Worm (Caenorhabditis elegans): ENCODE data around the gene ttr-32.
A peak's percentile ranks its signal among the peaks of the same experiment; 100 is the strongest.

The ttr-32 gene

DNA sequence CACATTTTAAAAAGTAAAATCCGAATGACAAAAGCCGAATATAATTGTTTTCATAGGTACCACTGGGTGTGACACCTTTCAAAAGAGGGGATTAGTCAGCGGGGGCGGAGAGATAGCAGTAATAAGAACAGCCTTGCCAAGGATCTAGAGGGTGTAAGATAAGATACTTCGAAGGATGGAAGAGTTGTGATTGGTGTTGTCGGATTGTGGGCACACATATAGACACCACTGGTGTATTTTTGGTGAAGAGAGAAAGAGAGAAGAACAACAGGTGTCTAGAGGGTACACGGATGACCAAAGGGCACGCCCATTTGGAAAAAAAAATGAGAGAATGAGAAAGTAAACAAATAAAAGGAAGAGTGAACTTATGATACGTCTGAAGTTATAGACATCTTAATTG lies 21.0 kb upstream of the ttr-32 start:
- TF ChIP-seq W03F9.2 (tag; optimal IDR thresholded peaks at IDR 0.05) (no peak), dao-5 (tag; optimal IDR thresholded peaks at IDR 0.05) (no peak), him-1 (tag; optimal IDR thresholded peaks at IDR 0.05) (no peak)

- TF ChIP-seq W03F9.2 (tag; optimal IDR thresholded peaks at IDR 0.05) = no peak
- no peak for TF ChIP-seq him-1 (tag; optimal IDR thresholded peaks at IDR 0.05)
- no peak for TF ChIP-seq dao-5 (tag; optimal IDR thresholded peaks at IDR 0.05)
Observed at ce11 chrIII:7548963-7549362, 17.2 kb upstream of the ttr-32 start.

DNA sequence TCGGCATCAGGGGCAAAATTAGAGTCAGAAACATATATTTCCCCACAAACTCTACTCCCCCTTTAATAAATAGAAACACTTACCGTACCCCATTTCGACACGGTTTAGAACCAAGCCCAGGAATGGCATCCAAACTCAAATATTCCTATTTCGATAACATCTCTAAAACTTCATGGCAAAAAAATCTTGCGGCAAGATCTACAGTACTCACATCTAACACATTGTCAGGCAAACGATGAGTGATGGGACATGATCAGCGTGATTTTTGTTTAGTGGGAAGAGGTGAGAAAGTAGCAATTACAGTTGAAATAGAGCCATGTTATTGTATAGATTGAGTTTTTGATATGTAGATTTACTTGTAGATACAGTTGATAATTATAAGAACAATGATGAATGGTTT lies 15.2 kb upstream of the ttr-32 start:
- TF ChIP-seq W03F9.2 (tag; optimal IDR thresholded peaks at IDR 0.05) (no peak), dao-5 (tag; optimal IDR thresholded peaks at IDR 0.05) (no peak), him-1 (tag; optimal IDR thresholded peaks at IDR 0.05) (no peak)

DNA sequence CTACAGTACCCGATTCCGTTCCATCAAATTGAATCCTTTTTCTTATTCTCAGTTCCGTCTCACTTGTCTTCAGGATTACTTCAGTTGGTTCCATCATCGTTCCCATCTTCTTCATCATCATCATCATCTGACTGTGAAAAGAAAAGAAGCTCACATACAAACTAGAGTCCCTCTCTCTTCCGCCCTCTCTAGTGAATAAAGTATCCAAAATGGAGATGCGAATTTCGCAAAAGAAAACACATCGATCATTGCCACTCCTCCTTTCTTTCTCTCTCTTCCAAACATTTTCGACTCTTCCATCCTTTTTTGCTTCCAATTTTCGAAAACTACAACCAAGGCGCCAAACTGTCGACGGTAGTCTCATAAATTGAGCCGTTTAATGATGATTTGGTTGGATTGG lies 13.4 kb upstream of the ttr-32 start:
- TF ChIP-seq dao-5 (tag; optimal IDR thresholded peaks at IDR 0.05) = no peak
- no peak for TF ChIP-seq him-1 (tag; optimal IDR thresholded peaks at IDR 0.05)
- TF ChIP-seq W03F9.2 (tag; optimal IDR thresholded peaks at IDR 0.05) = no peak

DNA sequence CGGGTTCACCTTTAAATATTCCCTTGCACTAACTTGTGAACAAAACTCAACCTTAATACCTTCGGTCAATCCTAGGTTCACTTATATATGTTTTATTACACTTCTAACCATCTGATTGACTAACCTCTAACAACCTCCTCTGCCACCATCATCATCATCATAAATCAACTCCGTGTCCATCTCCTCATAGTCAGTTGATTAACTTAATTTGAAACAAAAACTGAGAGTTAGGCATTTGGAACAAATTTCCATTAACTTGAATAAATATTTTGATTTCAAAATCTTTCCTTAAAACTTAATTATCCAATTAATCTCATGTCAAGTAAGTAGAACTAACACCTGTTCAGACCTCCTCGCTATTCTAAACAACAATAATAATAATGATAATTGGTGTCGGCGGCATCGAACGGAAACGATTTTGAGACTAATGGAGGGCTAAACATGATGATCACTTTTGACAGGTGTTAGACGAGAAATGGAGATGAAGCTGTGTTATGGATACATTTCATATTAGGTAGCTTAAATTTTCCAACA lies 12.5 kb upstream of the ttr-32 start:
- no peak for TF ChIP-seq him-1 (tag; optimal IDR thresholded peaks at IDR 0.05)
- TF ChIP-seq W03F9.2 (tag; optimal IDR thresholded peaks at IDR 0.05) = no peak
- TF ChIP-seq dao-5 (tag; optimal IDR thresholded peaks at IDR 0.05) = no peak

DNA sequence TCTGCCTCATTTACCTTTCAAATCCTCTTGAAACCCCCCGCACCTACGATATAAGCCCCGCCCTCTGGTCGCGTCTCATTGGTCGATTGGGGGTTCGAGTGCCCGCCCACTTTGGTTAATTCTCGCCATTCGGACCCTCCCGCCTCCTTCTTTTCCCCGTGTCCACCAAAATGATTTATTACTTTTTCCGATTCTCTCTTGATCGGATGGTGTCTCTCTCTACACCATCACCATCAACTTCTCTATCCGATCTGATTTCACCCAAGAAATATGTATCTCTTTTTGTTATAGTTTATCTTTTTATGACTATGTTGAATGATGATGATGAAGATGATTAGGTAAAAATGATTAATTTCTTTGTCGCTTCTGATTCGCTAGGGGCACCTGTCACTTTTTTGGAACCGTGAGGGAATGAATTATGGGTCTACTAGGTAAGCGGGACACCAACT lies 11.5 kb upstream of the ttr-32 start:
- no peak for TF ChIP-seq W03F9.2 (tag; optimal IDR thresholded peaks at IDR 0.05)

- TF ChIP-seq W03F9.2 (tag; optimal IDR thresholded peaks at IDR 0.05) (no peak), dao-5 (tag; optimal IDR thresholded peaks at IDR 0.05) (no peak), him-1 (tag; optimal IDR thresholded peaks at IDR 0.05) (no peak)
Observed at ce11 chrIII:7555360-7555759, 10.9 kb upstream of the ttr-32 start, which contains the start of gene ceh-13. Gene ceh-13, plus strand, starts transcription at chrIII:7555660.

ce11 chrIII:7557930-7558470 lies 8.2 kb upstream of the ttr-32 start:
- TF ChIP-seq W03F9.2 (tag; optimal IDR thresholded peaks at IDR 0.05) (no peak), him-1 (tag; optimal IDR thresholded peaks at IDR 0.05) (no peak), dao-5 (tag; optimal IDR thresholded peaks at IDR 0.05) (no peak)

ce11 chrIII:7558658-7559057 lies 7.6 kb upstream of the ttr-32 start:
- TF ChIP-seq dao-5 (tag; optimal IDR thresholded peaks at IDR 0.05) (no peak), him-1 (tag; optimal IDR thresholded peaks at IDR 0.05) (no peak), W03F9.2 (tag; optimal IDR thresholded peaks at IDR 0.05) (no peak)

DNA sequence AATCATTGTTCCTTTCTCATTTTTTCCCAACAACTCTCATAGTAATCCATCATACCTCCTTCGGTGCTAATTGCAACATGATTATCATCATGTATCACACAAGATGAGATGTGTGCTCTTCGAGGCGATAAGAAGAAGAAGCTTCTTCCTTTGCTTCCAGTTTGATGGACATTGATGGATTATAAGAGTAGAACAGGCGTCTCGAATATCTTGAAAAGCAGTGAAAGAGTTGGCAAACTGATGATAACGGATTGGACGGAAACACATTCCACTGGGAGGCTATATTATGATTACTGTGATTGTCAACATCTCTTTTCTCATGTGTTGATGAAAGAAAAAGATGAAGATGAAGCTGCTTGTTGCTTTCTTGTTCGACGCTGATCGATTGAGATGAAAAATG lies 6.3 kb upstream of the ttr-32 start:
- no peak for TF ChIP-seq him-1 (tag; optimal IDR thresholded peaks at IDR 0.05)

- TF ChIP-seq him-1 (tag; optimal IDR thresholded peaks at IDR 0.05) = no peak
- TF ChIP-seq W03F9.2 (tag; optimal IDR thresholded peaks at IDR 0.05) = no peak
Observed at ce11 chrIII:7561872-7562271, 4.3 kb upstream of the ttr-32 start, which contains the start of gene lgc-12. Gene lgc-12, plus strand, starts transcription at chrIII:7562172.

DNA sequence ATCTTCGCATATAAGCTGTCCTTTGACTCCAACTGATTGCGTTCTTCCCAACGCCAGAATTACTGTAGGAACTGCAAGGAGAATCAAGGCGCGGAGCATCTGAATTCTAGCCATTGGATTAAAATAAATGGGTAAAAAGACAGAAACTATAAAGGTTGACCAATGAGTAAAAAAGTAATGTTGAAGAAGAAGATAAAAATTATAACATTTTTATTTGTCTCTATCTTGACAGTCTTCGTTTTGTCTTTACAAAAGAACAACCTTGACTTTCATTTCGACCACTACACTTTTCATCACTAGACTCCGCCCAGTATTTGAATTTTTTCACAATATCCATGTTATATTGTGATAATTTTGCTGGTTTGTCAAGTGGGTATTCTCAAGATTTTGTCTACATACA lies 964 bp upstream of the ttr-32 start, which contains the start of gene ttr-8:
TSS of gene ttr-8 (minus strand) at position 101 of the 400 bp plus-strand sequence.
- no peak for TF ChIP-seq dao-5 (tag; optimal IDR thresholded peaks at IDR 0.05)
- no peak for TF ChIP-seq him-1 (tag; optimal IDR thresholded peaks at IDR 0.05)
- no peak for TF ChIP-seq W03F9.2 (tag; optimal IDR thresholded peaks at IDR 0.05)

- TF ChIP-seq W03F9.2 (tag; optimal IDR thresholded peaks at IDR 0.05) (peak; percentile 66), dao-5 (tag; optimal IDR thresholded peaks at IDR 0.05) (no peak), him-1 (tag; optimal IDR thresholded peaks at IDR 0.05) (peak; percentile 78)
Observed at ce11 chrIII:7570083-7570695, 4.0 kb downstream of the ttr-32 start, which contains the start of gene R13A5.7. Gene R13A5.7, minus strand, starts transcription at chrIII:7570133.

DNA sequence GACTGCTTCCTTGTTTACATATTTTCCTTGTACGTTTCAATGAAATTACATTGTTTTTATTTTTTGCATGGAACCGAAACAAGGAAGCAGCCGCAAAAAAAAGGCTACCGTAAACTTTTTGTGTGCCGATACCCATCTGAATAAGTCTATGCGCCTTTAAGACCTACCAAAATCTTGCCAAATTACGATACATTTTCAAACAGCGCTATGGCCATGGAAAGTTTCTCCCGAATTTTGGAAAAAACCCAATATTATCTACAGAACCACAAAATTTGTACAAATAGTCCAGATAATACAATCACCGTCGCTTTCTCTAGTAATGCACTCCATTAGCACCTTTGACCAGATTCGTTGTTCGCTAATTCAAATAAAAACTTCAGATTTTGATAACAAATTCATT lies 5.5 kb downstream of the ttr-32 start:
- TF ChIP-seq dao-5 (tag; optimal IDR thresholded peaks at IDR 0.05) (no peak), W03F9.2 (tag; optimal IDR thresholded peaks at IDR 0.05) (no peak), him-1 (tag; optimal IDR thresholded peaks at IDR 0.05) (no peak)

Measured in whole organism, L4/young adult.